Fruit fly (Drosophila melanogaster) whole organism, prepupa: ENCODE results near the gene Drs.
A peak's percentile ranks its signal among the peaks of the same experiment; 100 is the strongest.

Experiments
- CG34406 ChIP-seq: fragments of 200-800 bp; sonication (Bioruptor generic); optimal IDR thresholded peaks from 3 replicates; lab custom pipeline; 2016; ENCODE audit warnings: missing biosample characterization, missing genetic modification characterization
- CG6163 ChIP-seq: fragments of 200-800 bp; sonication (Bioruptor generic); IDR thresholded peaks from 3 replicates; pipeline ENCODE4 v1.3.6; 2022; ENCODE audit warnings: missing biosample characterization, missing genetic modification characterization
- Eip75B ChIP-seq: fragments of 200-800 bp; sonication (Bioruptor generic); optimal IDR thresholded peaks from 3 replicates; lab custom pipeline; 2016; ENCODE audit warnings: missing biosample characterization, missing genetic modification characterization
- Lpt ChIP-seq: fragments of 200-800 bp; sonication (Bioruptor generic); optimal IDR thresholded peaks from 3 replicates; lab custom pipeline; 2016; ENCODE audit warnings: missing biosample characterization, missing genetic modification characterization
- OdsH ChIP-seq: fragments of 200-800 bp; sonication (Bioruptor generic); optimal IDR thresholded peaks from 3 replicates; lab custom pipeline; 2016; ENCODE audit warnings: missing biosample characterization, missing genetic modification characterization
- Smox ChIP-seq: fragments of 200-800 bp; sonication (Bioruptor generic); optimal IDR thresholded peaks from 3 replicates; lab custom pipeline; 2016; ENCODE audit warnings: missing biosample characterization, missing genetic modification characterization
- eg ChIP-seq: fragments of 200-800 bp; sonication (Bioruptor generic); IDR thresholded peaks from 3 replicates; pipeline ENCODE4 v1.3.6; 2022; ENCODE audit warnings: missing biosample characterization, missing genetic modification characterization
- esn ChIP-seq: fragments of 200-800 bp; sonication (Bioruptor generic); optimal IDR thresholded peaks from 2 replicates; lab custom pipeline; 2016; ENCODE audit warnings: missing biosample characterization, mild to moderate bottlenecking, missing genetic modification characterization, moderate library complexity
- svp ChIP-seq: fragments of 200-800 bp; sonication (Bioruptor generic); peaks from one replicate; lab custom pipeline; 2016; ENCODE audit warnings: missing biosample characterization, missing genetic modification characterization

DNA sequence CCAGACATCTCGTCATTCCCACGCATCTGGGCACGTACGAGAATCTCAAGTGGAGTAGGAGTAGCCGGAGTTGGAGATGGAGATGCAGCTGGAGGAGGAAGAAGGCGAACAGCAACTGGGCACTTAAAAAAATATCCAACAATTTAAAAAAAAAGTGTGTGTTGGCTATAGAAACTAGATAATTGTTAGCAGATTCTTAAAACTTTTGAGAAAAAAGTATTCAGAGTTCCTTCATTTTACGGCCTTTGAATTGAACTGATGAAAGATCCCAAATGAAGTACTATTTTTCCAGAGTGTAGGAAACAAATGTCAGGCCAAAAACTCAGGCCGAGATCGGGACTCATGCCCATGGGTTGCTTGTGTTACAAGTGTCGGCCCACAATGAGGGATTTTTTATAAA, 22.5 kb downstream of the Drs start:
- TF ChIP-seq Eip75B (GFP tag; lab: Kevin White, UChicago): peak; percentile 78
- TF ChIP-seq CG34406 (GFP tag; lab: Kevin White, UChicago): peak; percentile 70
- peak; percentile 91 for TF ChIP-seq svp
- no peak for TF ChIP-seq Lpt (GFP tag; lab: Kevin White, UChicago)
- peak; percentile 83 for TF ChIP-seq CG6163
- peak; percentile 70 for TF ChIP-seq OdsH (GFP tag; lab: Kevin White, UChicago)
- TF ChIP-seq esn: peak; percentile 73
- TF ChIP-seq eg (GFP tag; lab: Robert Waterston, UW): peak; percentile 43; the same call in 1 of the 3 replicates
- TF ChIP-seq Smox (GFP tag; lab: Kevin White, UChicago): peak; percentile 80
